Fruit fly (Drosophila melanogaster) whole organism, embryonic: Measurements from ENCODE around the gene CG13699.

Experiments
- CG2120 ChIP-seq: fragments of 200-800 bp; sonication (Bioruptor generic); optimal IDR thresholded peaks from 3 replicates; lab custom pipeline; 2016; ENCODE audit warnings: missing biosample characterization, missing genetic modification characterization
- CG6683 ChIP-seq: fragments of 200-800 bp; sonication (Bioruptor generic); optimal IDR thresholded peaks from 2 replicates; lab custom pipeline; 2017; ENCODE audit warnings: missing biosample characterization, mild to moderate bottlenecking, missing genetic modification characterization, missing genetic modification reagents
- ab ChIP-seq: fragments of 200-800 bp; sonication (Bioruptor generic); optimal IDR thresholded peaks from 2 replicates; lab custom pipeline; 2016; ENCODE audit warnings: missing biosample characterization, missing genetic modification characterization
- cg ChIP-seq: fragments of 200-800 bp; sonication (Bioruptor generic); optimal IDR thresholded peaks from 3 replicates; lab custom pipeline; 2019; ENCODE audit warnings: missing biosample characterization, mild to moderate bottlenecking, missing genetic modification characterization, moderate library complexity
- ftz-f1 ChIP-seq: fragments of 200-800 bp; sonication (Bioruptor generic); optimal IDR thresholded peaks from 2 replicates; lab custom pipeline; 2016; ENCODE audit warnings: missing biosample characterization, missing genetic modification characterization
- tgo ChIP-seq: fragments of 200-800 bp; sonication (Bioruptor generic); IDR thresholded peaks from 3 replicates; pipeline ENCODE4 v1.3.6; 2022; ENCODE audit warnings: missing biosample characterization, missing genetic modification characterization

DNA sequence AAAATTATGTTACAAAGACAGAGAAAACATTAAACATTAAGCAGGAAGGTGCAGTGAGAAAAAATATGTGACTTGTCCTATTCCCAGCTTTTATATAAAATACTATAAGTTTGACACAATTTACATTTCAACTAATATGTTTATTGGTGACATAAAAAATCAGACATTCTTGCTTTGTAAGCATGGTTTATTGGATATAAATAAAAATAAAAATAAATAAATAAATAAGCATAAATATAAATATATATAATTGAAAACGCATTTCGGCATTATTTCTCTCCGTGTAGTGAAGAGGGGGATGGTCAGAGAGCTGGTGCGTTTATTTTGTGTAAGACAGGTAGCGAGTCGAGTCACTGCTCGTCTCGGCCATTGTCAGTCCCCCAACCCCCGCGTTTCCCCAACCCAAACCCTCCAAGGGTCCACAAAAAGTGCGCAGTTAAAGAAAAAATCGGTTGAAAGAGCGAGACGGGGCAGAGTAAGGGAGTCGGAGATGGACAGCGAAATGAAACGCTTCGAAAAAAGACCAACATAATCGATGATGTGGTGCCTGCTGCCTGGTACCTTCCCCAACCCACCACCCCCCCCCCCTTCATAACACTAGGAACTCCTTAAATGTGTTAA is 30.6 kb upstream of the CG13699 start:
- TF ChIP-seq ab (GFP tag; lab: Kevin White, UChicago) (no peak), cg (GFP tag; lab: Kevin White, UChicago) (no peak), ftz-f1 (GFP tag; lab: Kevin White, UChicago) (no peak), CG6683 (GFP tag; lab: Kevin White, UChicago) (peak; percentile 65), CG2120 (GFP tag; lab: Kevin White, UChicago) (peak; percentile 19), tgo (GFP tag; lab: Robert Waterston, UW) (peak; percentile 76)
